Worm (Caenorhabditis elegans): ENCODE measurements around the gene nekl-4.

DNA sequence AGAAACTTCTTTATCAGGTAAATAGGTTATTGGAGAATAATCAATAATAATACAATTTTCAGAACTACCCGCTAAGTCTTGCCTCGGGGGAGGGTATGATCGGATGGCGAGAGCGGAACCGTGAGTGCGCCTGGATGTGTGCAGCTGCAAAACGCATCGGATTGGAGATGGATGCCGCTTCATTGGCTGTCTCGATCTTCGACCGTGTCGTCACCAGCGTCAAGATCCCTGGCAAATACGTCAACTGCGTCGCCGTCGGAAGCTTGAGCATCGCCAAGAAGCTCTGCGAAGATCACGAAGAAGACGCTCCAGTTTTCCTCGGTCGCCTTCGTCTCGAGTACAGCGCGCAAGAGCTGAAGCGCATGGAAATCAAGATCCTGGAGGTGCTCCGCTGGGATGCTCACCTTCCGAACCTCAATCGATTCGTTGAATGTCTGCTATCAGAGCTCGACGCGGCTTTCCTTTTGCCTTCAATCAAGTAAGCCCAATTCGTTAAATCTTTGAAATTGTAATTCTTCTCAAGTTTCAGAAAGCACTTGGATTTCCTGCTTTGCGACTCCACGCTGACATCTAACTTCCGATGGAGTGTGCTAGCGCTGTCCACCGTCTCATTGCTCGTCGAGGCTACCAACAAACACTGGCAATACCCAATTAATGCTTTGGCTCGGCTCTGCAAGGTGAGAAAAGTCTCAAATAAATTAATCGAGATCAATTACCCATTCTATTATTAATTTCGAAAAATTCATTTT lies 12.4 kb downstream of the nekl-4 start:
- TF ChIP-seq lsy-2 (tag; optimal IDR thresholded peaks at IDR 0.05) (no peak), fos-1 (tag; optimal IDR thresholded peaks at IDR 0.05) (no peak), ceh-63 (GFP tag; optimal IDR thresholded peaks at IDR 0.05) (no peak), mep-1 (tag; optimal IDR thresholded peaks at IDR 0.05) (no peak), ceh-82 (tag; optimal IDR thresholded peaks at IDR 0.05) (no peak), unc-98 (GFP tag; IDR thresholded peaks at IDR 0.05) (no peak), nhr-237 (tag; optimal IDR thresholded peaks at IDR 0.05) (no peak), elt-2 (tag; optimal IDR thresholded peaks at IDR 0.05) (no peak), tbx-2 (tag; optimal IDR thresholded peaks at IDR 0.05) (no peak), blmp-1 (tag; optimal IDR thresholded peaks at IDR 0.05) (no peak), aha-1 (tag; optimal IDR thresholded peaks at IDR 0.05) (no peak), lin-35 (GFP tag; optimal IDR thresholded peaks at IDR 0.05) (no peak), ztf-4 (tag; optimal IDR thresholded peaks at IDR 0.05) (no peak), snpc-4 (tag; optimal IDR thresholded peaks at IDR 0.05) (no peak)

Measured in whole organism, L1 larva.